Fruit fly (Drosophila melanogaster) whole organism, embryonic: ENCODE data around the gene a10.
A peak's percentile ranks its signal among the peaks of the same experiment; 100 is the strongest.

Source experiments
- CG10543 ChIP-seq: fragments of 200-800 bp; sonication (Bioruptor generic); optimal IDR thresholded peaks from 3 replicates; lab custom pipeline; 2017; ENCODE audit warnings: missing biosample characterization, mild to moderate bottlenecking, missing genetic modification characterization, moderate library complexity
- CG10565 ChIP-seq: fragments of 200-800 bp; sonication (Bioruptor generic); optimal IDR thresholded peaks from 3 replicates; lab custom pipeline; 2016; ENCODE audit warnings: missing biosample characterization, mild to moderate bottlenecking, missing genetic modification characterization
- CG11695 ChIP-seq: fragments of 200-800 bp; sonication (Bioruptor generic); IDR thresholded peaks from 3 replicates; pipeline ENCODE4 v1.3.6; 2022; ENCODE audit warnings: missing biosample characterization, missing genetic modification characterization
- CG11723 ChIP-seq: fragments of 200-800 bp; sonication (Bioruptor generic); optimal IDR thresholded peaks from 2 replicates; lab custom pipeline; 2017; ENCODE audit warnings: missing biosample characterization, mild to moderate bottlenecking, missing genetic modification characterization
- CG12942 ChIP-seq: fragments of 200-800 bp; sonication (Bioruptor generic); optimal IDR thresholded peaks from 3 replicates; lab custom pipeline; 2016; ENCODE audit warnings: missing biosample characterization, missing genetic modification characterization
- CG13894 ChIP-seq: fragments of 200-800 bp; sonication (Bioruptor generic); optimal IDR thresholded peaks from 3 replicates; lab custom pipeline; 2018; ENCODE audit warnings: missing biosample characterization, mild to moderate bottlenecking, missing genetic modification characterization, moderate library complexity
- CG14050 ChIP-seq: fragments of 200-800 bp; sonication (Bioruptor generic); IDR thresholded peaks from 3 replicates; pipeline ENCODE4 v1.3.6; 2022; ENCODE audit warnings: missing biosample characterization, missing genetic modification characterization
- CG14441 ChIP-seq: fragments of 200-800 bp; sonication (Bioruptor generic); IDR thresholded peaks from 2 replicates; pipeline ENCODE4 v1.3.6; 2022; ENCODE audit warnings: missing biosample characterization, missing genetic modification characterization
- CG1602 ChIP-seq: fragments of 200-800 bp; sonication (Bioruptor generic); optimal IDR thresholded peaks from 3 replicates; lab custom pipeline; 2016; ENCODE audit warnings: missing biosample characterization, missing genetic modification characterization
- CG17568 ChIP-seq: fragments of 200-800 bp; sonication (Bioruptor generic); optimal IDR thresholded peaks from 2 replicates; lab custom pipeline; 2018; ENCODE audit warnings: missing biosample characterization, mild to moderate bottlenecking, missing genetic modification characterization, moderate library complexity
- CG18599 ChIP-seq: fragments of 200-800 bp; sonication (Bioruptor generic); optimal IDR thresholded peaks from 3 replicates; lab custom pipeline; 2017; ENCODE audit warnings: missing biosample characterization, missing genetic modification characterization, mild to moderate bottlenecking, moderate library complexity, missing genetic modification reagents
- CG2120 ChIP-seq: fragments of 200-800 bp; sonication (Bioruptor generic); optimal IDR thresholded peaks from 3 replicates; lab custom pipeline; 2016; ENCODE audit warnings: missing biosample characterization, missing genetic modification characterization
- CG2678 ChIP-seq: fragments of 200-800 bp; sonication (Bioruptor generic); optimal IDR thresholded peaks from 3 replicates; lab custom pipeline; 2019; ENCODE audit warnings: missing biosample characterization, mild to moderate bottlenecking, missing genetic modification characterization, moderate library complexity
- CG2712 ChIP-seq: fragments of 200-800 bp; optimal IDR thresholded peaks from 3 replicates; lab custom pipeline; 2019; ENCODE audit warnings: missing biosample characterization, mild to moderate bottlenecking, missing genetic modification characterization, moderate library complexity
- CG30403 ChIP-seq: fragments of 200-800 bp; sonication (Bioruptor generic); optimal IDR thresholded peaks from 3 replicates; lab custom pipeline; 2016; ENCODE audit warnings: missing biosample characterization, missing genetic modification characterization
- CG33213 ChIP-seq: fragments of 200-800 bp; sonication (Bioruptor generic); optimal IDR thresholded peaks from 3 replicates; lab custom pipeline; 2016; ENCODE audit warnings: missing biosample characterization, missing genetic modification characterization
- CG4854 ChIP-seq: fragments of 200-800 bp; sonication (Bioruptor generic); optimal IDR thresholded peaks from 2 replicates; lab custom pipeline; 2016; ENCODE audit warnings: missing biosample characterization, missing genetic modification characterization, inconsistent platforms
- CG8478 ChIP-seq: fragments of >200 bp; optimal IDR thresholded peaks from 2 replicates; lab custom pipeline; 2018
- CG8924 ChIP-seq: fragments of 200-800 bp; optimal IDR thresholded peaks from 3 replicates; lab custom pipeline; 2019; ENCODE audit warnings: missing biosample characterization, mild to moderate bottlenecking, missing genetic modification characterization, moderate library complexity
- CG9727 ChIP-seq: fragments of 200-800 bp; sonication (Bioruptor generic); optimal IDR thresholded peaks from 3 replicates; lab custom pipeline; 2017; ENCODE audit warnings: missing biosample characterization, mild to moderate bottlenecking, missing genetic modification characterization
- Deaf1 ChIP-seq: fragments of 200-800 bp; optimal IDR thresholded peaks from 3 replicates; lab custom pipeline; 2019; ENCODE audit warnings: missing biosample characterization, mild to moderate bottlenecking, missing genetic modification characterization, moderate library complexity
- Dfd ChIP-seq, 2 experiments: fragments of >200 bp; optimal IDR thresholded peaks; 2 replicates each; lab custom pipeline; 2017; ENCODE audit warnings: missing biosample characterization in 2 of 2, missing genetic modification characterization in 2 of 2
- Dll ChIP-seq: fragments of 200-800 bp; sonication (Bioruptor generic); IDR thresholded peaks from 4 replicates; pipeline ENCODE4 v1.3.6; 2022; ENCODE audit warnings: missing biosample characterization, missing genetic modification characterization; ENCODE audit not compliant: partially characterized antibody
- E2f2 ChIP-seq: fragments of 200-800 bp; sonication (Bioruptor generic); IDR thresholded peaks from 2 replicates; pipeline ENCODE4 v1.3.6; 2022; ENCODE audit warnings: missing biosample characterization, missing genetic modification characterization
- Hmr ChIP-seq: fragments of 200-800 bp; sonication (Bioruptor generic); optimal IDR thresholded peaks from 3 replicates; lab custom pipeline; 2017; ENCODE audit warnings: mild to moderate bottlenecking, missing biosample characterization, missing genetic modification reagents, missing genetic modification characterization
- MBD-R2 ChIP-seq: fragments of 200-800 bp; sonication (Bioruptor generic); IDR thresholded peaks from 2 replicates; pipeline ENCODE4 v1.3.6; 2022; ENCODE audit warnings: missing biosample characterization, missing genetic modification characterization
- NC2α ChIP-seq: fragments of 200-800 bp; sonication (Bioruptor generic); optimal IDR thresholded peaks from 2 replicates; lab custom pipeline; 2016; ENCODE audit warnings: missing biosample characterization, missing genetic modification characterization
- NC2β ChIP-seq: fragments of 200-800 bp; sonication (Bioruptor generic); optimal IDR thresholded peaks from 2 replicates; lab custom pipeline; 2016; ENCODE audit warnings: missing biosample characterization, missing genetic modification characterization
- Oli ChIP-seq: fragments of 200-800 bp; sonication (Bioruptor generic); optimal IDR thresholded peaks from 2 replicates; lab custom pipeline; 2018; ENCODE audit warnings: missing biosample characterization, mild to moderate bottlenecking, missing genetic modification characterization, moderate library complexity
- Sry-δ ChIP-seq: fragments of 200-800 bp; sonication (Bioruptor generic); optimal IDR thresholded peaks from 2 replicates; lab custom pipeline; 2016; ENCODE audit warnings: missing biosample characterization, missing genetic modification characterization
- Vsx1 ChIP-seq: fragments of 200-800 bp; sonication (Bioruptor generic); optimal IDR thresholded peaks from 2 replicates; lab custom pipeline; 2017; ENCODE audit warnings: missing biosample characterization, mild to moderate bottlenecking, missing genetic modification characterization, missing genetic modification reagents
- ap ChIP-seq: fragments of 200-800 bp; sonication (Bioruptor generic); IDR thresholded peaks from 2 replicates; pipeline ENCODE4 v1.3.6; 2022; ENCODE audit warnings: missing biosample characterization, missing genetic modification characterization
- cg ChIP-seq: fragments of 200-800 bp; sonication (Bioruptor generic); optimal IDR thresholded peaks from 3 replicates; lab custom pipeline; 2019; ENCODE audit warnings: missing biosample characterization, mild to moderate bottlenecking, missing genetic modification characterization, moderate library complexity
- emc ChIP-seq: fragments of 200-800 bp; sonication (Bioruptor generic); optimal IDR thresholded peaks from 2 replicates; lab custom pipeline; 2016; ENCODE audit warnings: missing biosample characterization, missing genetic modification characterization
- en ChIP-seq: fragments of 200-800 bp; sonication (Bioruptor generic); optimal IDR thresholded peaks from 2 replicates; lab custom pipeline; 2016; ENCODE audit warnings: missing biosample characterization, missing genetic modification characterization
- exex ChIP-seq: fragments of 200-800 bp; sonication (Bioruptor generic); optimal IDR thresholded peaks from 4 replicates; lab custom pipeline; 2018; ENCODE audit warnings: missing biosample characterization, mild to moderate bottlenecking, missing genetic modification characterization, moderate library complexity
- fd3F ChIP-seq: fragments of 200-800 bp; sonication (Bioruptor generic); optimal IDR thresholded peaks from 2 replicates; lab custom pipeline; 2018; ENCODE audit warnings: missing biosample characterization, mild to moderate bottlenecking, missing genetic modification characterization, moderate library complexity
- gsb ChIP-seq: fragments of 200-800 bp; sonication (Bioruptor generic); IDR thresholded peaks from 2 replicates; pipeline ENCODE4 v1.3.6; 2022; ENCODE audit warnings: missing biosample characterization, missing genetic modification characterization
- gsb-n ChIP-seq: fragments of 200-800 bp; sonication (Bioruptor generic); optimal IDR thresholded peaks from 3 replicates; lab custom pipeline; 2018; ENCODE audit warnings: missing biosample characterization, mild to moderate bottlenecking, missing genetic modification characterization
- ham ChIP-seq: fragments of 200-800 bp; sonication (Bioruptor generic); IDR thresholded peaks from 2 replicates; pipeline ENCODE4 v1.3.6; 2022; ENCODE audit warnings: missing biosample characterization, missing genetic modification characterization
- hkb ChIP-seq, 2 experiments: fragments of 200-800 bp in 1 of 2; fragments of >200 bp in 1 of 2; sonication (Bioruptor generic) in 1 of 2; IDR thresholded peaks in 1 of 2; optimal IDR thresholded peaks in 1 of 2; 2 replicates each; pipeline versions ENCODE4 v1.3.6 to Lab custom; 2017 to 2022; ENCODE audit warnings: missing biosample characterization in 1 of 2, missing genetic modification characterization in 1 of 2
- jumu ChIP-seq: fragments of 200-800 bp; sonication (Bioruptor generic); optimal IDR thresholded peaks from 3 replicates; lab custom pipeline; 2016; ENCODE audit warnings: missing biosample characterization, missing genetic modification characterization
- kah ChIP-seq: fragments of 200-800 bp; sonication (Bioruptor generic); optimal IDR thresholded peaks from 2 replicates; lab custom pipeline; 2018; ENCODE audit warnings: missing biosample characterization, mild to moderate bottlenecking, missing genetic modification characterization
- nmo ChIP-seq: fragments of 200-800 bp; sonication (Bioruptor generic); optimal IDR thresholded peaks from 2 replicates; lab custom pipeline; 2018; ENCODE audit warnings: missing biosample characterization, mild to moderate bottlenecking, missing genetic modification characterization, moderate library complexity
- psq ChIP-seq: fragments of 200-800 bp; sonication (Bioruptor generic); optimal IDR thresholded peaks from 2 replicates; lab custom pipeline; 2017; ENCODE audit warnings: missing biosample characterization, missing genetic modification characterization
- scrt ChIP-seq: fragments of 200-800 bp; sonication (Bioruptor generic); optimal IDR thresholded peaks from 2 replicates; lab custom pipeline; 2018; ENCODE audit warnings: missing biosample characterization, mild to moderate bottlenecking, missing genetic modification characterization, moderate library complexity
- stc ChIP-seq: fragments of 200-800 bp; sonication (Bioruptor generic); IDR thresholded peaks from 2 replicates; pipeline ENCODE4 v1.3.6; 2022; ENCODE audit warnings: missing biosample characterization, missing genetic modification characterization
- wor ChIP-seq: fragments of 200-800 bp; sonication (Bioruptor generic); IDR thresholded peaks from 2 replicates; pipeline ENCODE4 v1.3.6; 2022; ENCODE audit warnings: missing biosample characterization, missing genetic modification characterization
- zf30C ChIP-seq: fragments of 200-800 bp; sonication (Bioruptor generic); optimal IDR thresholded peaks from 3 replicates; lab custom pipeline; 2018; ENCODE audit warnings: missing biosample characterization, mild to moderate bottlenecking, missing genetic modification characterization

Gene a10

DNA sequence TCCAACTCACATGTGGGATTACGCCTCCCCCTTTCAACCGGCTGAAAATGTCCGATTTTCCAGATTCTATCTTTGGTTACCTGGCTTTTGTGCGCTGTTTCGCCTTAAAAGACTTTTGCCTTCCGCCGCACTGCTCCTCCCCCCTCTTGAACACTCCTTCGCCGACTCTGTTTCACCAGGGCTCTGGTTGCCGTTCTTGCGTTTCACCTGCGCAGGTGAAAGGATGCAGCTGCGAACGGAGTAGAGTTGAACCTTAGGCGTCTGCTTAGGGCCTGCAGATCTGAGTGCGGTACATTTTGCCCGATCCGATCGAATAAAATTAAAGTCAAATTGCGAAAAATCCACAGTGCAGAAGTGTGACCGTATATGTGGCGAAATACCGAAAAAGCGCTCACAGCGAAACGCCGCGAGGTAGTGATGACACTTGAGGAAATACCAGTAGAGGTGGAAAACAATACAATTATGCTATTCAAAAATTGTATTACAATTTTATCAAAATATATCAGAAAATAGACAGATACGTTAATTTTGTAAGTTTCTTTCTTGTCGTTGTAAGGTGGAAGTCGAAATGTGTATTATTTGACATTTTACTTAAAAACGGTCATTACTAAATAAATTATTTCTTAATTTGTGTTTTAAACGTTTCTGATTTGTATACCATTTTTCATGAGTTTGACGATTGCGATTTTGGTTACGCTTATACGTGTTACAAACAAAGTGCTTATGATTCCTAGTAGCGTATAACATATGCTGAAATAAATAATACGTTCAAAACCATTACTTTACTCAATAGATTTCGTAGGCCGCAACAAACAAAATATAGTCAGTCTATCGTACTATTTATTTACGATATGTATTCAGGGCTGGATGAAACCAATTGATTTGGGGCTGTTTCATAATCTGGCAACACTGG lies 7.6 kb downstream of the a10 start, which contains the start of the genes CG6664 and CG7728:
Gene CG6664 (minus strand): TSS at position 518 of the 913 bp plus-strand sequence.
Gene CG7728 (plus strand): TSS at position 874 of the 913 bp plus-strand sequence.
- TF ChIP-seq CG10543 (GFP tag; lab: Kevin White, UChicago) (peak; percentile 49), ap (GFP tag; lab: Robert Waterston, UW) (no peak), Hmr (GFP tag; lab: Kevin White, UChicago) (peak; percentile 58), CG9727 (GFP tag; lab: Kevin White, UChicago) (peak; percentile 67), ham (GFP tag; lab: Robert Waterston, UW) (no peak), CG4854 (no peak), CG13894 (tag; lab: Kevin White, UChicago) (no peak), CG8478 (lab: Kevin White, UChicago) (no peak), en (GFP tag; lab: Kevin White, UChicago) (no peak), CG30403 (GFP tag; lab: Kevin White, UChicago) (peak; percentile 85), Dll (peak; percentile 69; the same call in 3 of the 4 replicates), MBD-R2 (GFP tag; lab: Robert Waterston, UW) (peak; percentile 79), CG2678 (tag; lab: Kevin White, UChicago) (no peak), kah (GFP tag; lab: Kevin White, UChicago) (no peak), exex (tag; lab: Kevin White, UChicago) (no peak), emc (GFP tag; lab: Kevin White, UChicago) (peak; percentile 8), CG17568 (no peak), CG1602 (GFP tag; lab: Kevin White, UChicago) (peak; percentile 53), Sry-δ (peak; percentile 89), CG11695 (GFP tag; lab: Robert Waterston, UW) (no peak), nmo (GFP tag; lab: Kevin White, UChicago) (peak; percentile 65), Vsx1 (no peak), fd3F (GFP tag; lab: Kevin White, UChicago) (peak; percentile 6), CG11723 (no peak), scrt (GFP tag; lab: Kevin White, UChicago) (no peak), psq (GFP tag; lab: Kevin White, UChicago) (no peak), CG10565 (GFP tag; lab: Kevin White, UChicago) (no peak), gsb-n (no peak), CG18599 (GFP tag; lab: Kevin White, UChicago) (peak; percentile 13), NC2α (GFP tag; lab: Kevin White, UChicago) (no peak), jumu (GFP tag; lab: Kevin White, UChicago) (peak; percentile 29), stc (GFP tag; lab: Robert Waterston, UW) (no peak), hkb (optimal IDR thresholded peaks at IDR 0.05; lab: Kevin White, UChicago) (no peak), hkb (GFP tag; IDR thresholded peaks at IDR 0.05; lab: Robert Waterston, UW) (no peak), gsb (GFP tag; lab: Robert Waterston, UW) (no peak), Dfd (GFP tag; optimal IDR thresholded peaks at IDR 0.05; lab: Kevin White, UChicago) (no peak), NC2β (GFP tag; lab: Kevin White, UChicago) (no peak), CG14050 (GFP tag; lab: Robert Waterston, UW) (0 out of 3 replicates have a peak, but pooled peaks have one; percentile 11), CG2120 (GFP tag; lab: Kevin White, UChicago) (peak; percentile 76), CG33213 (GFP tag; lab: Kevin White, UChicago) (peak; percentile 32), CG12942 (peak; percentile 40), Oli (peak; percentile 34), zf30C (GFP tag; lab: Kevin White, UChicago) (no peak), CG2712 (tag; lab: Kevin White, UChicago) (peak; percentile 51), cg (no peak), CG14441 (GFP tag; lab: Robert Waterston, UW) (peak; percentile 51), CG8924 (tag; lab: Kevin White, UChicago) (peak; percentile 47), wor (GFP tag; lab: Robert Waterston, UW) (0 out of 2 replicates have a peak, but pooled peaks have one; percentile 28), Deaf1 (tag; lab: Kevin White, UChicago) (no peak), E2f2 (peak; percentile 72)
